Worm (Caenorhabditis elegans): Measurements from ENCODE around the gene cdk-11.1.

The cdk-11.1 gene

DNA sequence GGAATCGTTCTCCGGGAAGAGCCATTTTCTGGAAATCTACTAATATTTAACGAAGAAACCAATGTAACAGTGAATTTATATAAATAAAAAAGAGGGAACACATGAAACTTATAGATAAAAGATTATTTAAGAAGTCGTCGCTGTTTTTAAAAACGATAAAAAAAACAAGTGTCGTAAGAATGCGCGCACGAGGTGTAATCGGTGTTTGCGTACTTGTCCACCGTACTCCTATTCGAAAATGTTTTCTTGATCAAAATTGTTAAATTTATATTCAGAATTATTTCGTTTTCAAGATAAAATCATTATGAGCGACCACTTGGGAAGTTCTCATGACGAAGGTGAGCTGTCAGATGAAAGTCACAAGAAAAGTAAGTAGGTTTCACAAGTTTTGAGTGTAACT lies at the start of gene cdk-11.1, which contains the start of gene moa-2:
Gene cdk-11.1 (plus strand): TSS at position 227 of the 400 bp plus-strand sequence.
Gene moa-2 (minus strand): TSS at position 25 of the 400 bp plus-strand sequence.
- TF ChIP-seq F49E8.2 (tag; optimal IDR thresholded peaks at IDR 0.05; ENCODE audit: borderline replicate concordance) (no peak), ceh-28 (tag; optimal IDR thresholded peaks at IDR 0.05) (no peak), daf-16 (GFP tag; optimal IDR thresholded peaks at IDR 0.05) (no peak), daf-16 (tag; optimal IDR thresholded peaks at IDR 0.05) (peak; percentile 5), ceh-82 (tag; optimal IDR thresholded peaks at IDR 0.05) (no peak), ztf-7 (tag; optimal IDR thresholded peaks at IDR 0.05) (no peak), mes-2 (tag; optimal IDR thresholded peaks at IDR 0.05; ENCODE audit: poor library complexity, severe bottlenecking) (peak; percentile 61), Y5F2A.4 (GFP tag; optimal IDR thresholded peaks at IDR 0.05) (no peak), dve-1 (tag; optimal IDR thresholded peaks at IDR 0.05; ENCODE audit: insufficient read depth) (no peak), spr-1 (tag; optimal IDR thresholded peaks at IDR 0.05) (no peak), lin-38 (GFP tag; IDR thresholded peaks at IDR 0.05) (no peak), cey-2 (tag; optimal IDR thresholded peaks at IDR 0.05; ENCODE audit: borderline replicate concordance, insufficient read depth) (no peak), ces-1 (GFP tag; optimal IDR thresholded peaks at IDR 0.05) (no peak), nhr-10 (tag; optimal IDR thresholded peaks at IDR 0.05) (no peak), php-3 (GFP tag; IDR thresholded peaks at IDR 0.05) (no peak), fkh-10 (GFP tag; optimal IDR thresholded peaks at IDR 0.05) (no peak), lsy-2 (tag; optimal IDR thresholded peaks at IDR 0.05) (peak in 1 of 2 experiments; percentile 97), hlh-30 (tag; optimal IDR thresholded peaks at IDR 0.05; ENCODE audit: insufficient read depth) (peak; percentile 69)

ce11 chrII:7651171-7651570 lies 47.9 kb upstream of the cdk-11.1 start, which contains the start of gene pde-4:
pde-4 (minus strand) TSS chrII:7651246.
- TF ChIP-seq unc-62 (GFP tag; optimal IDR thresholded peaks at IDR 0.05 in 1 of 2): peak in 1 of 2 experiments; percentile 94
- no peak for TF ChIP-seq unc-62 (tag; optimal IDR thresholded peaks at IDR 0.05)
- no peak for TF ChIP-seq lsy-2 (tag; optimal IDR thresholded peaks at IDR 0.05)
- 0 out of 2 replicates have a peak, but pooled peaks have one; percentile 16 for TF ChIP-seq hmg-1.1 (GFP tag; IDR thresholded peaks at IDR 0.05)

- no peak for TF ChIP-seq F37D6.2 (tag; optimal IDR thresholded peaks at IDR 0.05)
- peak; percentile 25 for TF ChIP-seq mep-1 (tag; optimal IDR thresholded peaks at IDR 0.05)
- peak; percentile 61 for TF ChIP-seq hlh-30 (tag; optimal IDR thresholded peaks at IDR 0.05; ENCODE audit: insufficient read depth)
- TF ChIP-seq Y105C5A.15 (GFP tag; IDR thresholded peaks at IDR 0.05): no peak
- TF ChIP-seq nhr-48 (tag; optimal IDR thresholded peaks at IDR 0.05): no peak
- TF ChIP-seq nhr-28 (tag; optimal IDR thresholded peaks at IDR 0.05): peak; percentile 77
- no peak for TF ChIP-seq unc-62 (GFP tag; optimal IDR thresholded peaks at IDR 0.05 in 1 of 2)
- no peak for TF ChIP-seq unc-62 (tag; optimal IDR thresholded peaks at IDR 0.05)
- no peak for TF ChIP-seq egl-27 (tag; optimal IDR thresholded peaks at IDR 0.05)
- no peak for TF ChIP-seq fkh-10 (GFP tag; optimal IDR thresholded peaks at IDR 0.05)
- TF ChIP-seq dve-1 (tag; optimal IDR thresholded peaks at IDR 0.05; ENCODE audit: insufficient read depth): peak; percentile 3
- TF ChIP-seq F10B5.3 (tag; optimal IDR thresholded peaks at IDR 0.05): no peak
- peak; percentile 46 for TF ChIP-seq T20F7.1 (GFP tag; optimal IDR thresholded peaks at IDR 0.05)
- no peak for TF ChIP-seq zip-11 (GFP tag; IDR thresholded peaks at IDR 0.05)
- TF ChIP-seq zfp-3 (GFP tag; conservative IDR thresholded peaks at IDR 0.05): no peak
- no peak for TF ChIP-seq nhr-42 (GFP tag; IDR thresholded peaks at IDR 0.05)
- peak; percentile 45 for TF ChIP-seq hlh-11 (tag; optimal IDR thresholded peaks at IDR 0.05)
- TF ChIP-seq nhr-6 (tag; optimal IDR thresholded peaks at IDR 0.05): peak; percentile 44
- TF ChIP-seq dpl-1 (GFP tag; optimal IDR thresholded peaks at IDR 0.05): peak; percentile 15
- no peak for TF ChIP-seq fos-1 (tag; optimal IDR thresholded peaks at IDR 0.05)
- no peak for TF ChIP-seq lin-29 (GFP tag; IDR thresholded peaks at IDR 0.05)
- TF ChIP-seq madf-9 (GFP tag; conservative IDR thresholded peaks at IDR 0.05): no peak
- no peak for TF ChIP-seq lin-13 (GFP tag; optimal IDR thresholded peaks at IDR 0.05)
- no peak for TF ChIP-seq daf-16 (GFP tag; optimal IDR thresholded peaks at IDR 0.05)
- TF ChIP-seq daf-16 (tag; optimal IDR thresholded peaks at IDR 0.05): peak; percentile 28
- no peak for TF ChIP-seq saeg-2 (GFP tag; IDR thresholded peaks at IDR 0.05)
- no peak for TF ChIP-seq nhr-102 (tag; optimal IDR thresholded peaks at IDR 0.05)
- TF ChIP-seq zag-1 (tag; optimal IDR thresholded peaks at IDR 0.05): no peak
- peak; percentile 88 for TF ChIP-seq pqm-1 (tag; optimal IDR thresholded peaks at IDR 0.05)
- TF ChIP-seq pha-4 (GFP tag; IDR thresholded peaks at IDR 0.05): no peak
- TF ChIP-seq pha-4 (tag; optimal IDR thresholded peaks at IDR 0.05): peak; percentile 59
Observed at ce11 chrII:7662008-7662686, 36.9 kb upstream of the cdk-11.1 start, which contains the start of gene alfa-1. alfa-1 (minus strand) TSS chrII:7662522.
